Worm (Caenorhabditis elegans) whole organism, L4/young adult: ENCODE results near the gene F27D9.13.

Source experiments
- W03F9.2 ChIP-seq: fragments of 150-350 bp; optimal IDR thresholded peaks from 2 replicates; lab custom pipeline; 2014; ENCODE audit warnings: missing biosample characterization, missing genetic modification characterization
- dao-5 ChIP-seq: sonication (generic microtip); optimal IDR thresholded peaks from 2 replicates; lab custom pipeline; 2016; ENCODE audit warnings: missing genotype, missing genetic modification characterization, moderate library complexity, missing compliant biosample characterization

DNA sequence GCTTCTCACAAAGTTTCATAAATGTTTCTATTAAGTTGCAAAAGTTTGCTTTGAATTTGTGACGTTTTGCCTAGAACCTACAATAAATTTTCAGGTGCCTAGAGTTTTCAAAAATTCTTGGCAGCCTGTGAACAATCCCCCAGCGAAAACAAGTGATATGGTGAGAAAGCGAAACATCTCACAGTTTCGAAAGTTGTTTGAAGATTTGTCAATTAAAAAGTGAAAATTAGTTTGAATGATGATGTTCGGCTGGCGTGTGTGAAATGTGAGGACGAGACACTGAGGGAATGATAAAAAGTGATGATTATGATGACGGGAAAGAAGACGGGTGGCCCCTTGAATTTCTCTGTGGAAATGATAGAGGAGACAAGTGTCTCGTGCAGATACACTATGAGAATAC is 28.5 kb downstream of the F27D9.13 start:
- TF ChIP-seq W03F9.2 (tag; lab: Kevin White, UChicago) (no peak), dao-5 (tag; lab: Kevin White, UChicago) (no peak)
